Worm (Caenorhabditis elegans) whole organism, L4 larva: ENCODE results near the gene rab-21.

Experiments
- F10B5.3 ChIP-seq: sonication (generic microtip); optimal IDR thresholded peaks from 2 replicates; lab custom pipeline; 2016; ENCODE audit warnings: mild to moderate bottlenecking, missing genetic modification characterization, missing compliant biosample characterization
- F26F4.8 ChIP-seq: fragments of 200-800 bp; sonication (Bioruptor generic); conservative IDR thresholded peaks from 2 replicates; pipeline ENCODE4 v1.3.6; 2022; ENCODE audit warnings: missing genetic modification characterization, missing compliant biosample characterization
- T26A8.4 ChIP-seq: fragments of 200-800 bp; sonication (Bioruptor generic); IDR thresholded peaks from 2 replicates; pipeline ENCODE4 v1.3.6; 2022; ENCODE audit warnings: missing genetic modification characterization, missing compliant biosample characterization
- Y48G9A.11 ChIP-seq: fragments of 200-800 bp; sonication (Bioruptor generic); IDR thresholded peaks from 2 replicates; pipeline ENCODE4 v1.3.6; 2022; ENCODE audit warnings: missing genetic modification reagents, missing genetic modification characterization, missing compliant biosample characterization
- aha-1 ChIP-seq: fragments of 150-350 bp; peaks from one replicate; lab custom pipeline; 2014; ENCODE audit warnings: missing biosample characterization, missing genetic modification characterization
- aly-2 ChIP-seq: sonication (generic microtip); optimal IDR thresholded peaks from 2 replicates; lab custom pipeline; 2018; ENCODE audit warnings: missing biosample characterization, missing genetic modification characterization
- attf-4 ChIP-seq: sonication (generic microtip); optimal IDR thresholded peaks from 3 replicates; lab custom pipeline; 2017; ENCODE audit warnings: missing biosample characterization, missing genetic modification characterization
- ceh-20 ChIP-seq: fragments of 200-800 bp; sonication (Bioruptor generic); IDR thresholded peaks from 2 replicates; pipeline ENCODE4 v1.3.6; 2022; ENCODE audit warnings: missing genetic modification reagents, missing genetic modification characterization, missing compliant biosample characterization
- ceh-28 ChIP-seq: fragments of 150-350 bp; optimal IDR thresholded peaks from 2 replicates; lab custom pipeline; 2014; ENCODE audit warnings: missing biosample characterization, missing genetic modification reagents, missing genetic modification characterization
- ceh-44 ChIP-seq: fragments of 200-800 bp; sonication (Bioruptor generic); IDR thresholded peaks from 2 replicates; pipeline ENCODE4 v1.3.6; 2022; ENCODE audit warnings: missing genetic modification reagents, missing genetic modification characterization, missing compliant biosample characterization
- ces-1 ChIP-seq: fragments of 150-350 bp; sonication (generic microtip); optimal IDR thresholded peaks from 4 replicates; lab custom pipeline; 2014; ENCODE audit warnings: missing biosample characterization, missing genetic modification reagents, missing genetic modification characterization
- daf-12 ChIP-seq: fragments of 150-350 bp; optimal IDR thresholded peaks from 2 replicates; lab custom pipeline; 2014; ENCODE audit warnings: missing biosample characterization, missing genetic modification reagents, missing genetic modification characterization
- daf-16 ChIP-seq, 3 experiments: sonication (generic microtip); optimal IDR thresholded peaks; 2 replicates each; lab custom pipeline; 2016 to 2017; ENCODE audit warnings: missing genetic modification characterization in 3 of 3, missing genetic modification reagents in 3 of 3, mild to moderate bottlenecking in 2 of 3, missing compliant biosample characterization in 2 of 3, missing biosample characterization in 1 of 3, moderate library complexity in 1 of 3
- dmd-6 ChIP-seq: fragments of 200-800 bp; sonication (Bioruptor generic); IDR thresholded peaks from 2 replicates; pipeline ENCODE4 v1.3.6; 2022; ENCODE audit warnings: missing genetic modification reagents, missing genetic modification characterization, missing compliant biosample characterization
- dmd-8 ChIP-seq: fragments of 200-800 bp; sonication (Bioruptor generic); IDR thresholded peaks from 2 replicates; pipeline ENCODE4 v1.3.6; 2022; ENCODE audit warnings: missing genetic modification characterization, missing compliant biosample characterization
- dmd-9 ChIP-seq: fragments of 200-800 bp; sonication (Bioruptor generic); IDR thresholded peaks from 2 replicates; pipeline ENCODE4 v1.3.6; 2022; ENCODE audit warnings: missing genetic modification reagents, missing genetic modification characterization, missing compliant biosample characterization
- dve-1 ChIP-seq: sonication (generic microtip); optimal IDR thresholded peaks from 2 replicates; lab custom pipeline; 2017; ENCODE audit warnings: antibody characterized with exemption, mild to moderate bottlenecking, missing genetic modification characterization, missing compliant biosample characterization; ENCODE audit not compliant: insufficient read depth
- fkh-10 ChIP-seq: fragments of 150-350 bp; optimal IDR thresholded peaks from 2 replicates; lab custom pipeline; 2014; ENCODE audit warnings: missing biosample characterization, missing genetic modification reagents, missing genetic modification characterization
- fos-1 ChIP-seq: fragments of 150-350 bp; optimal IDR thresholded peaks from 2 replicates; lab custom pipeline; 2014; ENCODE audit warnings: missing biosample characterization, missing genetic modification characterization
- gei-8 ChIP-seq: fragments of 200-800 bp; sonication (Bioruptor generic); optimal IDR thresholded peaks from 2 replicates; lab custom pipeline; 2018; ENCODE audit warnings: mild to moderate bottlenecking, missing genetic modification characterization, missing compliant biosample characterization
- hif-1 ChIP-seq, 2 experiments: sonication (generic microtip); optimal IDR thresholded peaks; 2 replicates each; lab custom pipeline; 2016 to 2017; ENCODE audit warnings: missing compliant biosample characterization in 2 of 2, missing genetic modification characterization in 2 of 2, missing genetic modification reagents in 2 of 2, missing genotype in 2 of 2, mild to moderate bottlenecking in 1 of 2
- hlh-11 ChIP-seq: fragments of 200-800 bp; sonication (Bioruptor generic); optimal IDR thresholded peaks from 2 replicates; lab custom pipeline; 2018; ENCODE audit warnings: mild to moderate bottlenecking, missing genetic modification characterization, missing compliant biosample characterization
- hmg-1.1 ChIP-seq: fragments of 200-800 bp; sonication (Bioruptor generic); IDR thresholded peaks from 2 replicates; pipeline ENCODE4 v1.3.6; 2022; ENCODE audit warnings: missing genetic modification reagents, missing genetic modification characterization, missing compliant biosample characterization
- jun-1 ChIP-seq: fragments of 150-350 bp; optimal IDR thresholded peaks from 2 replicates; lab custom pipeline; 2014; ENCODE audit warnings: missing biosample characterization, missing genetic modification reagents, missing genetic modification characterization
- lin-13 ChIP-seq: fragments of 150-350 bp; optimal IDR thresholded peaks from 2 replicates; lab custom pipeline; 2014; ENCODE audit warnings: missing biosample characterization, missing genetic modification reagents, missing genetic modification characterization
- madf-9 ChIP-seq: fragments of 200-800 bp; sonication (Bioruptor generic); conservative IDR thresholded peaks from 2 replicates; pipeline ENCODE4 v1.3.6; 2022; ENCODE audit warnings: missing genetic modification reagents, missing genetic modification characterization, missing compliant biosample characterization
- mxl-3 ChIP-seq: fragments of 200-800 bp; sonication (Bioruptor generic); optimal IDR thresholded peaks from 2 replicates; lab custom pipeline; 2018; ENCODE audit warnings: mild to moderate bottlenecking, missing genetic modification characterization, missing compliant biosample characterization
- nhr-11 ChIP-seq: fragments of 150-350 bp; optimal IDR thresholded peaks from 2 replicates; lab custom pipeline; 2014; ENCODE audit warnings: missing biosample characterization, missing genetic modification characterization
- nhr-111 ChIP-seq: fragments of 200-800 bp; sonication (Bioruptor generic); optimal IDR thresholded peaks from 2 replicates; lab custom pipeline; 2018; ENCODE audit warnings: mild to moderate bottlenecking, missing genetic modification characterization, missing compliant biosample characterization
- nhr-28 ChIP-seq: fragments of 150-350 bp; optimal IDR thresholded peaks from 2 replicates; lab custom pipeline; 2014; ENCODE audit warnings: missing biosample characterization, missing genetic modification characterization
- nhr-41 ChIP-seq: fragments of 200-800 bp; sonication (Bioruptor generic); IDR thresholded peaks from 2 replicates; pipeline ENCODE4 v1.3.6; 2022; ENCODE audit warnings: missing genetic modification reagents, missing genetic modification characterization, missing compliant biosample characterization
- nhr-42 ChIP-seq: fragments of 200-800 bp; sonication (Bioruptor generic); IDR thresholded peaks from 2 replicates; pipeline ENCODE4 v1.3.6; 2022; ENCODE audit warnings: missing genetic modification characterization, missing compliant biosample characterization
- nhr-77 ChIP-seq: fragments of 150-350 bp; optimal IDR thresholded peaks from 2 replicates; lab custom pipeline; 2014; ENCODE audit warnings: missing biosample characterization, missing genetic modification characterization
- set-16 ChIP-seq: fragments of 200-800 bp; sonication (Bioruptor generic); IDR thresholded peaks from 2 replicates; pipeline ENCODE4 v1.3.6; 2022; ENCODE audit warnings: missing genetic modification reagents, missing genetic modification characterization, missing compliant biosample characterization
- snpc-1.2 ChIP-seq: fragments of 200-800 bp; sonication (Bioruptor generic); IDR thresholded peaks from 2 replicates; pipeline ENCODE4 v1.3.6; 2022; ENCODE audit warnings: missing genetic modification reagents, missing genetic modification characterization, missing compliant biosample characterization
- snpc-4 ChIP-seq: fragments of 150-350 bp; optimal IDR thresholded peaks from 2 replicates; lab custom pipeline; 2014; ENCODE audit warnings: missing biosample characterization, missing genetic modification characterization
- spr-1 ChIP-seq: sonication (generic microtip); optimal IDR thresholded peaks from 2 replicates; lab custom pipeline; 2016; ENCODE audit warnings: mild to moderate bottlenecking, missing genetic modification characterization, missing compliant biosample characterization
- zag-1 ChIP-seq: fragments of 150-350 bp; optimal IDR thresholded peaks from 2 replicates; lab custom pipeline; 2014; ENCODE audit warnings: missing biosample characterization, missing genetic modification characterization
- zfp-2 ChIP-seq: sonication (generic microtip); optimal IDR thresholded peaks from 2 replicates; lab custom pipeline; 2016; ENCODE audit warnings: mild to moderate bottlenecking, missing genetic modification characterization, missing compliant biosample characterization
- zip-11 ChIP-seq: fragments of 200-800 bp; sonication (Bioruptor generic); IDR thresholded peaks from 2 replicates; pipeline ENCODE4 v1.3.6; 2022; ENCODE audit warnings: missing genetic modification characterization, missing compliant biosample characterization
- zip-2 ChIP-seq: fragments of 150-350 bp; optimal IDR thresholded peaks from 2 replicates; lab custom pipeline; 2014; ENCODE audit warnings: missing biosample characterization, missing genetic modification characterization
- ztf-7 ChIP-seq: fragments of 150-350 bp; optimal IDR thresholded peaks from 2 replicates; lab custom pipeline; 2014; ENCODE audit warnings: missing biosample characterization, missing genetic modification characterization

rab-21 gene

DNA sequence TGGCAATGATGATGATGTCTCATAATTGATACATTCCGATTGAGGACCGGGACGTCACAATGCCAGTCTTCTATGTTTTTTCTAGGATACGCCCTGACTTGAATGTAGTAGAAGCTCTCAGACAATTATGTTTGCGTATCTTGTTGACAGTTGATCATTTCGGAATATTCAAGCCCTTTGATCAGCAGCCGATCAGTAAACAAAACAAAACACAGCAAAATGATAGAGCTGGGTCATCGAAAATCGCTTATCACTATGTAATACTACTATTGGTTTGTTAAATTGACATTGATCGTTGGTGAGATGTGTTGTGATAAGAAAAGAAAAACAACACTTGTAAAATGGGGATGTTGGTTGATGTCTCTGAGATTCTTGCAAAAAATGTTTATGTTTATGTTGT is 23.4 kb upstream of the rab-21 start:
- TF ChIP-seq snpc-4 (tag; lab: Kevin White, UChicago) (no peak), nhr-111 (no peak), hlh-11 (tag; lab: Kevin White, UChicago) (peak; percentile 20), daf-16 (GFP tag; optimal IDR thresholded peaks at IDR 0.05; lab: Kevin White, UChicago) (no peak), daf-16 (tag; optimal IDR thresholded peaks at IDR 0.05; lab: Kevin White, UChicago) (peak; percentile 92), ceh-44 (GFP tag; lab: Robert Waterston, UW) (no peak), dve-1 (tag; lab: Kevin White, UChicago) (peak; percentile 49), F26F4.8 (no peak), snpc-1.2 (GFP tag; lab: Robert Waterston, UW) (no peak)

DNA sequence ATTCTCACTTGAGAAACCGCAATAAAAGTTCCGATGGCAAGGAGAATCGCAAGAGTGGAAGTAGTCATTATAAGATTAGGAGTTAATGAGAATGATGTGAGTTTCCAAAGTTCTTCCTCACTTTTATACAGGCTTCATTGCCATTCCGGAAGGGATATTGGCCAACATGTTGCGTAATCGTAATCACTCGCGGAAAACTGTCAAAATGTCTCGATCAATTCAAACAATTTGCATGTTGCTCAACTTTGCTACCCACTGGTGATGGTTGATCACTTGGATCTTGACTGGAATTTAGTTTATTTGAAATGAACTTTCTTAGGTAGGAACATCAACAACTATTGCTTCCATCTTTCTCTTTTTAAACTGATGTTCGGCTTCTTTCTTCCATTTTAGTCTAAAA is 22.6 kb upstream of the rab-21 start, which contains the start of gene idpb-4:
TSS of gene idpb-4 (minus strand) at position 101 of the 400 bp plus-strand sequence.
- TF ChIP-seq ztf-7 (tag; lab: Kevin White, UChicago) (no peak), daf-12 (no peak), nhr-42 (GFP tag; lab: Robert Waterston, UW) (no peak), hlh-11 (tag; lab: Kevin White, UChicago) (no peak)

ce11 chrII:8733627-8734026 is 18.8 kb upstream of the rab-21 start:
- TF ChIP-seq ztf-7 (tag; lab: Kevin White, UChicago) (no peak), dmd-9 (GFP tag; lab: Robert Waterston, UW) (no peak), aly-2 (tag; lab: Kevin White, UChicago) (no peak), nhr-11 (no peak), zfp-2 (tag; lab: Kevin White, UChicago) (no peak), nhr-77 (tag; lab: Kevin White, UChicago) (no peak), F26F4.8 (0 out of 2 replicates have a peak, but pooled peaks have one; percentile 29), fkh-10 (GFP tag; lab: Kevin White, UChicago) (no peak), hif-1 (tag; optimal IDR thresholded peaks at IDR 0.05; lab: Kevin White, UChicago) (no peak), zip-11 (GFP tag; lab: Robert Waterston, UW) (no peak), ceh-20 (no peak), ces-1 (GFP tag; lab: Kevin White, UChicago) (no peak), set-16 (GFP tag; lab: Robert Waterston, UW) (peak; percentile 91), jun-1 (no peak), gei-8 (no peak), hmg-1.1 (no peak), F10B5.3 (tag; lab: Kevin White, UChicago) (no peak), T26A8.4 (GFP tag; lab: Robert Waterston, UW) (no peak), Y48G9A.11 (GFP tag; lab: Robert Waterston, UW) (no peak), daf-12 (no peak), attf-4 (tag; lab: Kevin White, UChicago) (no peak), madf-9 (GFP tag; lab: Robert Waterston, UW) (no peak), nhr-41 (GFP tag; lab: Robert Waterston, UW) (no peak), nhr-42 (GFP tag; lab: Robert Waterston, UW) (0 out of 2 replicates have a peak, but pooled peaks have one; percentile 7), spr-1 (tag; lab: Kevin White, UChicago) (no peak), lin-13 (GFP tag; lab: Kevin White, UChicago) (no peak)
- TF ChIP-seq, all 104 proteins: peak for 3

DNA sequence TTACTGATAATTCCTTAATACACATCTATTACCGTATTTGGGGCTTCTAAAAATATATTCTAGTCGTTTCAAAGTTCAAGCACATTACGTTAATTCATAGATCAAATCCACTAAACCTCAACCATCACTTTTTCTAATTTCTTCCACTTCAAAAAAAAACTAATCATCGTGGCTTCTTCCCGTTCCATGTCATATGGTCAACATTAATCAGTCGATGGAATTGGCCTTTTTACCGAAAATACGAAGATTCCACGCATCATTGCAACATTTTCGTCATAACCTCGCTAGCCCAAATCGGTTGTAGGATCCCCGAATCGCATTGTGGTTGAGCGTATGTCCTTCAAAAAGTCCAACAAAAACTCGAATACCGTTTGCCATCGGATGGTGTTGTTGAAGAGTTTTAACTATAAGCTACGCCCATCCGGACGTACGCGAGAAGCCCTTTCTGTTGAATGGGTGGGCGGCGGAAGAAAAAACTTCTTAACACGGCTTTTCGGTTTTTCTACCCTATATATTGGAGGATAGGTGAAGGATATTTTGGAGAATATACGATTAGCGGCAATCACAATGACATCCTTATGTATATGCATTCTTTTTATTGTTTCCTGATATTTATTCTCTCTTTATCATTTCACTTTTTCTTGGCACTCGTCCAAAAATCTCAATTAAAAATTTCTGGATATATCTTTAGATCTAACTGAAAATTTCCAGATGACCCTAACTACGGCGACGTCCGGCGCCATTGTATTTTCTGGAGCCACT is 17.7 kb upstream of the rab-21 start, which contains the start of gene rol-6:
TSS of gene rol-6 (plus strand) at position 712 of the 762 bp plus-strand sequence.
- TF ChIP-seq zip-2 (tag; lab: Kevin White, UChicago) (no peak), aha-1 (tag; lab: Kevin White, UChicago) (peak; percentile 85), hlh-11 (tag; lab: Kevin White, UChicago) (peak; percentile 17), mxl-3 (GFP tag; lab: Kevin White, UChicago) (no peak), fos-1 (tag; lab: Kevin White, UChicago) (no peak), nhr-28 (tag; lab: Kevin White, UChicago) (peak; percentile 30), dmd-6 (GFP tag; lab: Robert Waterston, UW) (no peak), ceh-28 (tag; lab: Kevin White, UChicago) (no peak), dmd-8 (GFP tag; lab: Robert Waterston, UW) (no peak), zag-1 (no peak)
- TF ChIP-seq, all 104 proteins: peak for 3
